In genomic region chr3R:10471753-10472152, dm6 we compare ENCODE assay signal across 2 fruit fly cellular contexts.
A peak's percentile ranks its signal among the peaks of the same experiment; 100 is the strongest.
TF ChIP-seq lines count a peak whose summit lies in the region.

No protein-coding gene starts in this region.

TF ChIP-seq in whole organism, prepupa, 60 proteins besides CTCF, POLR2A, EP300 and RAD21 (continues in another document):
- TF ChIP-seq CG6808 (GFP tag; optimal IDR thresholded peaks at IDR 0.05; lab: Kevin White, UChicago) (peak; percentile 19), CG4318 (GFP tag; optimal IDR thresholded peaks at IDR 0.05; lab: Kevin White, UChicago) (peak; percentile 8), CG11294 (GFP tag; IDR thresholded peaks at IDR 0.05; lab: Robert Waterston, UW) (no peak), CG6276 (GFP tag; optimal IDR thresholded peaks at IDR 0.05; lab: Kevin White, UChicago) (no peak), Hr39 (GFP tag; optimal IDR thresholded peaks at IDR 0.05; lab: Kevin White, UChicago) (no peak), Sox15 (GFP tag; optimal IDR thresholded peaks at IDR 0.05; lab: Kevin White, UChicago) (no peak), CG6854 (GFP tag; optimal IDR thresholded peaks at IDR 0.05; lab: Kevin White, UChicago) (no peak), CG1621 (tag; optimal IDR thresholded peaks at IDR 0.05; lab: Kevin White, UChicago) (no peak), CG3919 (GFP tag; optimal IDR thresholded peaks at IDR 0.05; lab: Kevin White, UChicago) (no peak), OdsH (GFP tag; optimal IDR thresholded peaks at IDR 0.05; lab: Kevin White, UChicago) (no peak), CG8119 (GFP tag; IDR thresholded peaks at IDR 0.05; lab: Robert Waterston, UW) (peak; percentile 48; the same call in 2 of the 3 replicates), Eip78C (GFP tag; lab: Kevin White, UChicago) (peak; percentile 47), net (GFP tag; optimal IDR thresholded peaks at IDR 0.05; lab: Kevin White, UChicago) (no peak), CG16779 (tag; optimal IDR thresholded peaks at IDR 0.05; lab: Kevin White, UChicago) (no peak), CG10669 (GFP tag; optimal IDR thresholded peaks at IDR 0.05; lab: Kevin White, UChicago) (no peak), Lpt (GFP tag; optimal IDR thresholded peaks at IDR 0.05; lab: Kevin White, UChicago) (peak; percentile 1), Gug (GFP tag; IDR thresholded peaks at IDR 0.05; lab: Robert Waterston, UW) (no peak), CG15336 (GFP tag; IDR thresholded peaks at IDR 0.05; lab: Robert Waterston, UW) (0 out of 2 replicates have a peak, but pooled peaks have one; percentile 30), Blimp-1 (GFP tag; optimal IDR thresholded peaks at IDR 0.05; lab: Kevin White, UChicago) (no peak), pdm3 (GFP tag; optimal IDR thresholded peaks at IDR 0.05; lab: Kevin White, UChicago) (no peak), Ets96B (tag; optimal IDR thresholded peaks at IDR 0.05; lab: Kevin White, UChicago) (peak; percentile 33), CG11762 (GFP tag; optimal IDR thresholded peaks at IDR 0.05; lab: Kevin White, UChicago; ENCODE audit: insufficient read depth) (no peak), cyc (GFP tag; optimal IDR thresholded peaks at IDR 0.05; lab: Kevin White, UChicago) (no peak), Hr38 (GFP tag; optimal IDR thresholded peaks at IDR 0.05; lab: Kevin White, UChicago) (no peak), dsx (GFP tag; optimal IDR thresholded peaks at IDR 0.05; lab: Kevin White, UChicago; ENCODE audit: poor library complexity, severe bottlenecking) (no peak), salr (GFP tag; optimal IDR thresholded peaks at IDR 0.05; lab: Kevin White, UChicago) (peak in 1 of 2 experiments; percentile 49), lz (GFP tag; optimal IDR thresholded peaks at IDR 0.05; lab: Kevin White, UChicago) (no peak), dac (GFP tag; optimal IDR thresholded peaks at IDR 0.05; lab: Kevin White, UChicago) (no peak), CG6792 (GFP tag; optimal IDR thresholded peaks at IDR 0.05; lab: Kevin White, UChicago) (no peak), CG8319 (GFP tag; optimal IDR thresholded peaks at IDR 0.05; lab: Kevin White, UChicago) (no peak), Eip93F (GFP tag; optimal IDR thresholded peaks at IDR 0.05; lab: Kevin White, UChicago) (no peak), vri (GFP tag; optimal IDR thresholded peaks at IDR 0.05; lab: Kevin White, UChicago) (no peak), Ets21C (GFP tag; optimal IDR thresholded peaks at IDR 0.05; lab: Kevin White, UChicago) (no peak), CG32006 (GFP tag; optimal IDR thresholded peaks at IDR 0.05; lab: Kevin White, UChicago) (peak; percentile 56), CG3032 (tag; optimal IDR thresholded peaks at IDR 0.05; lab: Kevin White, UChicago) (peak; percentile 34), fd85E (GFP tag; optimal IDR thresholded peaks at IDR 0.05; lab: Kevin White, UChicago) (no peak), fkh (GFP tag; optimal IDR thresholded peaks at IDR 0.05; lab: Kevin White, UChicago) (no peak), CG8632 (GFP tag; optimal IDR thresholded peaks at IDR 0.05; lab: Kevin White, UChicago) (no peak), Sox102F (GFP tag; optimal IDR thresholded peaks at IDR 0.05; lab: Kevin White, UChicago) (no peak), eg (GFP tag; IDR thresholded peaks at IDR 0.05; lab: Robert Waterston, UW) (no peak), spab (GFP tag; optimal IDR thresholded peaks at IDR 0.05; lab: Kevin White, UChicago) (peak; percentile 13), acj6 (GFP tag; optimal IDR thresholded peaks at IDR 0.05; lab: Kevin White, UChicago) (peak; percentile 5), fd59A (GFP tag; optimal IDR thresholded peaks at IDR 0.05; lab: Kevin White, UChicago) (no peak), CG31627 (GFP tag; optimal IDR thresholded peaks at IDR 0.05; lab: Kevin White, UChicago) (no peak), CG7368 (GFP tag; optimal IDR thresholded peaks at IDR 0.05; lab: Kevin White, UChicago) (no peak), svp (GFP tag; lab: Kevin White, UChicago) (no peak), Met (GFP tag; optimal IDR thresholded peaks at IDR 0.05; lab: Kevin White, UChicago) (no peak), CG34406 (GFP tag; optimal IDR thresholded peaks at IDR 0.05; lab: Kevin White, UChicago) (no peak)

TF ChIP-seq in whole organism, pupa, 21 proteins besides CTCF, POLR2A, EP300 and RAD21:
- no peak for TF ChIP-seq Ets98B (GFP tag; IDR thresholded peaks at IDR 0.05; lab: Robert Waterston, UW)
- TF ChIP-seq CG8301 (tag; optimal IDR thresholded peaks at IDR 0.05; lab: Kevin White, UChicago): peak; percentile 62
- peak; percentile 7 for TF ChIP-seq CG34367 (tag; optimal IDR thresholded peaks at IDR 0.05; lab: Kevin White, UChicago)
- TF ChIP-seq CG12605 (GFP tag; IDR thresholded peaks at IDR 0.05; lab: Robert Waterston, UW): no peak
- TF ChIP-seq gl (tag; optimal IDR thresholded peaks at IDR 0.05; lab: Kevin White, UChicago): no peak
- no peak for TF ChIP-seq CG10348 (GFP tag; IDR thresholded peaks at IDR 0.05; lab: Robert Waterston, UW)
- no peak for TF ChIP-seq fd96Ca (GFP tag; IDR thresholded peaks at IDR 0.05; lab: Robert Waterston, UW)
- TF ChIP-seq EcR (GFP tag; optimal IDR thresholded peaks at IDR 0.05; lab: Kevin White, UChicago): no peak
- no peak for TF ChIP-seq D1 (tag; optimal IDR thresholded peaks at IDR 0.05; lab: Kevin White, UChicago)
- no peak for TF ChIP-seq CG4496 (GFP tag; IDR thresholded peaks at IDR 0.05; lab: Robert Waterston, UW)
- no peak for TF ChIP-seq CG13204 (GFP tag; optimal IDR thresholded peaks at IDR 0.05; lab: Kevin White, UChicago)
- TF ChIP-seq CG17806 (tag; optimal IDR thresholded peaks at IDR 0.05; lab: Kevin White, UChicago): peak; percentile 48
- no peak for TF ChIP-seq rn (GFP tag; IDR thresholded peaks at IDR 0.05; lab: Robert Waterston, UW)
- TF ChIP-seq CG32121 (GFP tag; IDR thresholded peaks at IDR 0.05; lab: Robert Waterston, UW): no peak
- TF ChIP-seq CG14655 (GFP tag; optimal IDR thresholded peaks at IDR 0.05; lab: Kevin White, UChicago): peak; percentile 68
- TF ChIP-seq CG9948 (tag; optimal IDR thresholded peaks at IDR 0.05; lab: Kevin White, UChicago): peak; percentile 64
- no peak for TF ChIP-seq Pif1B (GFP tag; optimal IDR thresholded peaks at IDR 0.05; lab: Kevin White, UChicago)
- TF ChIP-seq CG8159 (tag; optimal IDR thresholded peaks at IDR 0.05; lab: Kevin White, UChicago): peak; percentile 49
- TF ChIP-seq CG15710 (tag; optimal IDR thresholded peaks at IDR 0.05; lab: Kevin White, UChicago): peak; percentile 27
- no peak for TF ChIP-seq Pif1A (GFP tag; optimal IDR thresholded peaks at IDR 0.05; lab: Kevin White, UChicago)
- TF ChIP-seq Snoo (tag; optimal IDR thresholded peaks at IDR 0.05; lab: Kevin White, UChicago): no peak
